Fruit fly (Drosophila melanogaster) whole organism, embryonic: Measurements from ENCODE around the gene Tmep.

Experiments
- Bdp1 ChIP-seq: fragments of 200-800 bp; sonication (Bioruptor generic); optimal IDR thresholded peaks from 3 replicates; lab custom pipeline; 2016; ENCODE audit warnings: missing biosample characterization, missing genetic modification characterization
- CG10147 ChIP-seq: fragments of 200-800 bp; sonication (Bioruptor generic); optimal IDR thresholded peaks from 2 replicates; lab custom pipeline; 2019; ENCODE audit warnings: missing biosample characterization, mild to moderate bottlenecking, missing genetic modification characterization, moderate library complexity
- CG12236 ChIP-seq: fragments of 200-800 bp; sonication (Bioruptor generic); optimal IDR thresholded peaks from 2 replicates; lab custom pipeline; 2016; ENCODE audit warnings: missing biosample characterization, missing genetic modification characterization
- CG15011 ChIP-seq: fragments of 200-800 bp; sonication (Bioruptor generic); optimal IDR thresholded peaks from 3 replicates; lab custom pipeline; 2018; ENCODE audit warnings: missing biosample characterization, mild to moderate bottlenecking, missing genetic modification characterization
- CG17912 ChIP-seq: fragments of 200-800 bp; sonication (Bioruptor generic); optimal IDR thresholded peaks from 2 replicates; lab custom pipeline; 2018; ENCODE audit warnings: missing biosample characterization, mild to moderate bottlenecking, missing genetic modification characterization
- CG1792 ChIP-seq: fragments of 200-800 bp; sonication (Bioruptor generic); optimal IDR thresholded peaks from 2 replicates; lab custom pipeline; 2016; ENCODE audit warnings: missing biosample characterization, missing genetic modification characterization
- CG18476 ChIP-seq: fragments of 200-800 bp; sonication (Bioruptor generic); optimal IDR thresholded peaks from 2 replicates; lab custom pipeline; 2016; ENCODE audit warnings: missing biosample characterization, mild to moderate bottlenecking, missing genetic modification characterization
- CG2129 ChIP-seq: fragments of 200-800 bp; sonication (Bioruptor generic); IDR thresholded peaks from 2 replicates; pipeline ENCODE4 v1.3.6; 2022; ENCODE audit warnings: missing biosample characterization, missing genetic modification characterization; ENCODE audit not compliant: partially characterized antibody
- CG32532 ChIP-seq: fragments of 200-800 bp; sonication (Bioruptor generic); IDR thresholded peaks from 2 replicates; pipeline ENCODE4 v1.3.6; 2022; ENCODE audit warnings: missing biosample characterization, missing genetic modification characterization
- CG32767 ChIP-seq: fragments of 200-800 bp; sonication (Bioruptor generic); IDR thresholded peaks from 2 replicates; pipeline ENCODE4 v1.3.6; 2022; ENCODE audit warnings: missing biosample characterization, missing genetic modification characterization
- CG32772 ChIP-seq: fragments of 200-800 bp; sonication (Bioruptor generic); IDR thresholded peaks from 2 replicates; pipeline ENCODE4 v1.3.6; 2022; ENCODE audit warnings: missing biosample characterization, missing genetic modification characterization
- CG4707 ChIP-seq: fragments of 200-800 bp; sonication (Bioruptor generic); optimal IDR thresholded peaks from 2 replicates; lab custom pipeline; 2018; ENCODE audit warnings: missing biosample characterization, mild to moderate bottlenecking, missing genetic modification characterization, moderate library complexity
- CG6175 ChIP-seq: fragments of 200-800 bp; sonication (Bioruptor generic); IDR thresholded peaks from 3 replicates; pipeline ENCODE4 v1.3.6; 2022; ENCODE audit warnings: missing biosample characterization, missing genetic modification characterization
- CG6654 ChIP-seq: fragments of 200-800 bp; sonication (Bioruptor generic); optimal IDR thresholded peaks from 2 replicates; lab custom pipeline; 2017; ENCODE audit warnings: missing biosample characterization, mild to moderate bottlenecking, missing genetic modification characterization
- CG7745 ChIP-seq: fragments of 200-800 bp; sonication (Bioruptor generic); optimal IDR thresholded peaks from 2 replicates; lab custom pipeline; 2018; ENCODE audit warnings: missing biosample characterization, mild to moderate bottlenecking, missing genetic modification characterization, moderate library complexity
- CG7928 ChIP-seq: fragments of 200-800 bp; sonication (Bioruptor generic); optimal IDR thresholded peaks from 2 replicates; lab custom pipeline; 2017; ENCODE audit warnings: missing biosample characterization, mild to moderate bottlenecking, missing genetic modification characterization
- CG9609 ChIP-seq: fragments of 200-800 bp; sonication (Bioruptor generic); optimal IDR thresholded peaks from 3 replicates; lab custom pipeline; 2016; ENCODE audit warnings: missing biosample characterization, missing genetic modification characterization
- CG9727 ChIP-seq: fragments of 200-800 bp; sonication (Bioruptor generic); optimal IDR thresholded peaks from 3 replicates; lab custom pipeline; 2017; ENCODE audit warnings: missing biosample characterization, mild to moderate bottlenecking, missing genetic modification characterization
- CkIIα-i1 ChIP-seq: fragments of 200-800 bp; sonication (Bioruptor generic); IDR thresholded peaks from 2 replicates; pipeline ENCODE4 v1.3.6; 2022; ENCODE audit warnings: missing biosample characterization, missing genetic modification characterization
- CoRest ChIP-seq: fragments of 200-800 bp; sonication (Bioruptor generic); optimal IDR thresholded peaks from 3 replicates; lab custom pipeline; 2018; ENCODE audit warnings: missing biosample characterization, mild to moderate bottlenecking, missing genetic modification characterization, moderate library complexity
- Doc3 ChIP-seq: fragments of 200-800 bp; sonication (Bioruptor generic); IDR thresholded peaks from 3 replicates; pipeline ENCODE4 v1.3.6; 2022; ENCODE audit warnings: missing biosample characterization, missing genetic modification characterization; ENCODE audit not compliant: partially characterized antibody
- GATAe ChIP-seq: fragments of 200-800 bp; sonication (Bioruptor generic); conservative IDR thresholded peaks from 2 replicates; pipeline ENCODE4 v1.3.6; 2022; ENCODE audit warnings: missing biosample characterization, missing genetic modification characterization
- Gsc ChIP-seq: fragments of 200-800 bp; sonication (Bioruptor generic); IDR thresholded peaks from 2 replicates; pipeline ENCODE4 v1.3.6; 2022; ENCODE audit warnings: missing biosample characterization, missing genetic modification characterization
- H15 ChIP-seq: fragments of 200-800 bp; sonication (Bioruptor generic); IDR thresholded peaks from 3 replicates; pipeline ENCODE4 v1.3.6; 2022; ENCODE audit warnings: missing biosample characterization, missing genetic modification characterization
- Hr51 ChIP-seq, 2 experiments: fragments of 200-800 bp; sonication (Bioruptor generic); optimal IDR thresholded peaks; 2 replicates in 1 of 2; 3 replicates in 1 of 2; lab custom pipeline; 2016 to 2018; ENCODE audit warnings: missing biosample characterization in 2 of 2, missing genetic modification characterization in 2 of 2, mild to moderate bottlenecking in 1 of 2, moderate library complexity in 1 of 2
- NK7.1 ChIP-seq: fragments of 200-800 bp; sonication (Bioruptor generic); optimal IDR thresholded peaks from 3 replicates; lab custom pipeline; 2016; ENCODE audit warnings: missing biosample characterization, missing genetic modification characterization
- Pdp1 ChIP-seq, 2 experiments: fragments of 200-800 bp; sonication (Bioruptor generic); optimal IDR thresholded peaks; 3 replicates each; lab custom pipeline; 2016; ENCODE audit warnings: missing biosample characterization in 2 of 2, missing genetic modification characterization in 2 of 2, mild to moderate bottlenecking in 1 of 2, moderate library complexity in 1 of 2
- Rx ChIP-seq: fragments of 200-800 bp; sonication (Bioruptor generic); IDR thresholded peaks from 2 replicates; pipeline ENCODE4 v1.3.6; 2022; ENCODE audit warnings: missing biosample characterization, missing genetic modification characterization
- TFAM ChIP-seq: fragments of 200-800 bp; sonication (Bioruptor generic); optimal IDR thresholded peaks from 2 replicates; lab custom pipeline; 2017; ENCODE audit warnings: missing biosample characterization, missing genetic modification characterization, inconsistent platforms
- Xbp1 ChIP-seq: fragments of 200-800 bp; sonication (Bioruptor generic); optimal IDR thresholded peaks from 3 replicates; lab custom pipeline; 2016; ENCODE audit warnings: missing biosample characterization, mild to moderate bottlenecking, missing genetic modification characterization
- abd-A ChIP-seq: fragments of 200-800 bp; sonication (Bioruptor generic); optimal IDR thresholded peaks from 3 replicates; lab custom pipeline; 2019; ENCODE audit warnings: missing biosample characterization, mild to moderate bottlenecking, missing genetic modification characterization, moderate library complexity
- bigmax ChIP-seq: fragments of 200-800 bp; sonication (Bioruptor generic); optimal IDR thresholded peaks from 2 replicates; lab custom pipeline; 2018; ENCODE audit warnings: missing biosample characterization, mild to moderate bottlenecking, missing genetic modification characterization
- btn ChIP-seq: fragments of 200-800 bp; sonication (Bioruptor generic); optimal IDR thresholded peaks from 2 replicates; lab custom pipeline; 2016; ENCODE audit warnings: missing biosample characterization, missing genetic modification characterization
- dmrt99B ChIP-seq: fragments of 200-800 bp; sonication (Bioruptor generic); optimal IDR thresholded peaks from 2 replicates; lab custom pipeline; 2018; ENCODE audit warnings: missing biosample characterization, mild to moderate bottlenecking, missing genetic modification characterization, moderate library complexity
- grau ChIP-seq: fragments of 200-800 bp; optimal IDR thresholded peaks from 3 replicates; lab custom pipeline; 2019; ENCODE audit warnings: missing biosample characterization, mild to moderate bottlenecking, missing genetic modification characterization, moderate library complexity
- lov ChIP-seq, 2 experiments: fragments of 200-800 bp in 1 of 2; fragments of >200 bp in 1 of 2; sonication (Bioruptor generic) in 1 of 2; IDR thresholded peaks in 1 of 2; optimal IDR thresholded peaks in 1 of 2; 2 replicates in 1 of 2; 3 replicates in 1 of 2; pipeline versions ENCODE4 v1.3.6 to Lab custom; 2017 to 2022; ENCODE audit warnings: missing biosample characterization in 1 of 2, missing genetic modification characterization in 1 of 2
- mld ChIP-seq: fragments of 200-800 bp; sonication (Bioruptor generic); IDR thresholded peaks from 3 replicates; pipeline ENCODE4 v1.3.6; 2022; ENCODE audit warnings: missing biosample characterization, missing genetic modification characterization; ENCODE audit not compliant: partially characterized antibody
- nom ChIP-seq: fragments of 200-800 bp; sonication (Bioruptor generic); optimal IDR thresholded peaks from 2 replicates; lab custom pipeline; 2017; ENCODE audit warnings: missing biosample characterization, missing genetic modification characterization, mild to moderate bottlenecking, moderate library complexity, missing genetic modification reagents
- onecut ChIP-seq: fragments of 200-800 bp; sonication (Bioruptor generic); IDR thresholded peaks from 2 replicates; pipeline ENCODE4 v1.3.6; 2022; ENCODE audit warnings: missing biosample characterization, missing genetic modification characterization
- pb ChIP-seq: fragments of 200-800 bp; sonication (Bioruptor generic); optimal IDR thresholded peaks from 3 replicates; lab custom pipeline; 2016; ENCODE audit warnings: missing biosample characterization, missing genetic modification characterization
- peb ChIP-seq: fragments of 200-800 bp; sonication (Bioruptor generic); IDR thresholded peaks from 2 replicates; pipeline ENCODE4 v1.3.6; 2022; ENCODE audit warnings: missing biosample characterization, missing genetic modification characterization
- phol ChIP-seq: fragments of 200-800 bp; sonication (Bioruptor generic); optimal IDR thresholded peaks from 3 replicates; lab custom pipeline; 2018; ENCODE audit warnings: missing biosample characterization, mild to moderate bottlenecking, missing genetic modification characterization, moderate library complexity
- repo ChIP-seq: fragments of 200-800 bp; sonication (Bioruptor generic); optimal IDR thresholded peaks from 2 replicates; lab custom pipeline; 2016; ENCODE audit warnings: missing biosample characterization, missing genetic modification characterization
- row ChIP-seq: fragments of 200-800 bp; sonication (Bioruptor generic); IDR thresholded peaks from 3 replicates; pipeline ENCODE4 v1.3.6; 2022; ENCODE audit warnings: missing biosample characterization, missing genetic modification characterization
- shn ChIP-seq: fragments of 200-800 bp; sonication (Bioruptor generic); optimal IDR thresholded peaks from 3 replicates; lab custom pipeline; 2016; ENCODE audit warnings: missing biosample characterization, missing genetic modification characterization
- slbo ChIP-seq: fragments of 200-800 bp; sonication (Bioruptor generic); IDR thresholded peaks from 2 replicates; pipeline ENCODE4 v1.3.6; 2022; ENCODE audit warnings: missing biosample characterization, missing genetic modification characterization
- so ChIP-seq: fragments of 200-800 bp; sonication (Bioruptor generic); IDR thresholded peaks from 3 replicates; pipeline ENCODE4 v1.3.6; 2022; ENCODE audit warnings: missing biosample characterization, missing genetic modification characterization
- vvl ChIP-seq: fragments of 200-800 bp; sonication (Bioruptor generic); IDR thresholded peaks from 2 replicates; pipeline ENCODE4 v1.3.6; 2022; ENCODE audit warnings: missing biosample characterization, missing genetic modification characterization

Gene Tmep

dm6 chr3L:1578391-1578948 lies 9.5 kb downstream of the Tmep start (continued):
- TF ChIP-seq GATAe (GFP tag; lab: Robert Waterston, UW): no peak
- TF ChIP-seq phol (tag; lab: Kevin White, UChicago): peak; percentile 75
- TF ChIP-seq so (GFP tag; lab: Robert Waterston, UW): 0 out of 3 replicates have a peak, but pooled peaks have one; percentile 6
- peak; percentile 48; the same call in 2 of the 3 replicates for TF ChIP-seq H15 (GFP tag; lab: Robert Waterston, UW)
- TF ChIP-seq CG10147: peak; percentile 1
- peak in 1 of 2 experiments; percentile 43 for TF ChIP-seq Hr51 (GFP tag; optimal IDR thresholded peaks at IDR 0.05; lab: Kevin White, UChicago)
- no peak for TF ChIP-seq CG9609
- TF ChIP-seq CG17912 (GFP tag; lab: Kevin White, UChicago): no peak
- no peak for TF ChIP-seq CG7928 (GFP tag; lab: Kevin White, UChicago)
- TF ChIP-seq CoRest: peak; percentile 7
- TF ChIP-seq slbo: peak; percentile 27
- peak; percentile 57; the same call in 2 of the 3 replicates for TF ChIP-seq row (GFP tag; lab: Robert Waterston, UW)
- peak; percentile 59 for TF ChIP-seq dmrt99B (tag; lab: Kevin White, UChicago)
- TF ChIP-seq CG18476: peak; percentile 50
- 0 out of 2 replicates have a peak, but pooled peaks have one; percentile 5 for TF ChIP-seq CG32772 (GFP tag; lab: Robert Waterston, UW)
- no peak for TF ChIP-seq lov (optimal IDR thresholded peaks at IDR 0.05; lab: Kevin White, UChicago)
- TF ChIP-seq lov (GFP tag; IDR thresholded peaks at IDR 0.05; lab: Robert Waterston, UW): 0 out of 3 replicates have a peak, but pooled peaks have one; percentile 57

DNA sequence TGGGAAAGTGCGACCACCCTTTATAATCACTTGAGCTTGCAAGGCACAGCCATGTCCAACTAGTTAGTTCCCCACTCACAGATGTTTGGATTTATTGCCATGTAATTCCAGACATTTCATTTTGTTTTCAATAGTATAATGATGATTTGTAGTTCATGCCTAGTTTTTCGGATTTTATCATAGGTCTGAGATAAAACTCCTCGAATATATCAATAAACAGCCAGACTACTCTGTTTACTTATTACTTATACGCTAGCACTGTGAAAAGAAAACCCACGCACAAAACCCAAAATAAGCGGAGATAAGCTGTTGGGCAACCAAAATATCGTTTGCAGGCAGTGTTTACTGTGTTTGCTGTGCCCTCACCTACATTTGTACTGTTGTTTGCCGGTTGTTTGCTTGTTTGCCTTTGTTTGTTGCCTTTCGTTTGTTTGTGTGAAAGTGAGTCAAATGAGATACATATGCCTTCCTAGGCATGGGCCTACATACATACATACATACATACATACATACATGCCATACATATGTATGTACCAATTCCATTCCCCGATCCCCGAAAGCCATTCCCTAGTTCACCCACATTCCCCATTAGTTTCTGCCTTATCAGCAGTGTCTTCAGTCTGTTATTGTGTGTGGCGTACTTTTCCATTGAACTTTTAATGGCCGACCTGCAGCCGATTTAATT lies 10.3 kb downstream of the Tmep start:
- TF ChIP-seq onecut (GFP tag; lab: Robert Waterston, UW) (peak; percentile 68), CG7745 (peak; percentile 79), grau (tag; lab: Kevin White, UChicago) (peak; percentile 95), Pdp1 (GFP tag; optimal IDR thresholded peaks at IDR 0.05; lab: Kevin White, UChicago) (peak; percentile 43 to 69), CG15011 (GFP tag; lab: Kevin White, UChicago) (peak; percentile 71), Xbp1 (GFP tag; lab: Kevin White, UChicago) (peak; percentile 40), Bdp1 (GFP tag; lab: Kevin White, UChicago) (peak; percentile 58), vvl (peak; percentile 37), btn (GFP tag; lab: Kevin White, UChicago) (peak; percentile 60), CG6654 (GFP tag; lab: Kevin White, UChicago) (peak; percentile 10), pb (peak; percentile 69), Gsc (GFP tag; lab: Robert Waterston, UW) (no peak), CG4707 (peak; percentile 61), nom (GFP tag; lab: Kevin White, UChicago) (no peak), CG9727 (peak; percentile 85), bigmax (GFP tag; lab: Kevin White, UChicago) (peak; percentile 1), mld (no peak), repo (GFP tag; lab: Kevin White, UChicago) (peak; percentile 37), shn (GFP tag; lab: Kevin White, UChicago) (peak; percentile 69), peb (GFP tag; lab: Robert Waterston, UW) (no peak), CG32767 (GFP tag; lab: Robert Waterston, UW) (no peak), CG1792 (GFP tag; lab: Kevin White, UChicago) (no peak), TFAM (GFP tag; lab: Kevin White, UChicago) (peak; percentile 58), Rx (GFP tag; lab: Robert Waterston, UW) (no peak; the same call in 1 of the 2 replicates), CG6175 (GFP tag; lab: Robert Waterston, UW) (no peak), CG32532 (GFP tag; lab: Robert Waterston, UW) (no peak), CG2129 (GFP tag; lab: Robert Waterston, UW) (no peak), Doc3 (GFP tag; lab: Robert Waterston, UW) (no peak), abd-A (tag; lab: Kevin White, UChicago) (peak; percentile 79), CkIIα-i1 (GFP tag; lab: Robert Waterston, UW) (no peak), NK7.1 (GFP tag; lab: Kevin White, UChicago) (peak; percentile 38), CG12236 (peak; percentile 48)
